Worm (Caenorhabditis elegans) whole organism, L4 larva: ENCODE measurements around the gene acy-1.
"Not testable (repeated sequence)": the region's sequence is repeated elsewhere in the genome, so short reads cannot be mapped to it uniquely, and the experiment has no call there.

Source experiments
- ceh-28 ChIP-seq: fragments of 150-350 bp; optimal IDR thresholded peaks from 2 replicates; lab custom pipeline; 2014; ENCODE audit warnings: missing biosample characterization, missing genetic modification reagents, missing genetic modification characterization
- dmd-9 ChIP-seq: fragments of 200-800 bp; sonication (Bioruptor generic); IDR thresholded peaks from 2 replicates; pipeline ENCODE4 v1.3.6; 2022; ENCODE audit warnings: missing genetic modification reagents, missing genetic modification characterization, missing compliant biosample characterization
- lin-13 ChIP-seq: fragments of 150-350 bp; optimal IDR thresholded peaks from 2 replicates; lab custom pipeline; 2014; ENCODE audit warnings: missing biosample characterization, missing genetic modification reagents, missing genetic modification characterization
- lin-15B ChIP-seq: fragments of 150-350 bp; sonication (generic microtip); optimal IDR thresholded peaks from 3 replicates; lab custom pipeline; 2014; ENCODE audit warnings: missing biosample characterization, missing genetic modification characterization
- mes-2 ChIP-seq: sonication (generic microtip); optimal IDR thresholded peaks from 2 replicates; lab custom pipeline; 2016; ENCODE audit warnings: missing genotype, mild to moderate bottlenecking, missing genetic modification characterization, missing compliant biosample characterization; ENCODE audit not compliant: poor library complexity, severe bottlenecking
- nhr-111 ChIP-seq: fragments of 200-800 bp; sonication (Bioruptor generic); optimal IDR thresholded peaks from 2 replicates; lab custom pipeline; 2018; ENCODE audit warnings: mild to moderate bottlenecking, missing genetic modification characterization, missing compliant biosample characterization
- nhr-237 ChIP-seq: sonication (generic microtip); optimal IDR thresholded peaks from 2 replicates; lab custom pipeline; 2017; ENCODE audit warnings: missing biosample characterization, missing genetic modification characterization
- nhr-28 ChIP-seq: fragments of 150-350 bp; optimal IDR thresholded peaks from 2 replicates; lab custom pipeline; 2014; ENCODE audit warnings: missing biosample characterization, missing genetic modification characterization
- spr-1 ChIP-seq: sonication (generic microtip); optimal IDR thresholded peaks from 2 replicates; lab custom pipeline; 2016; ENCODE audit warnings: mild to moderate bottlenecking, missing genetic modification characterization, missing compliant biosample characterization
- ztf-11 ChIP-seq: fragments of 150-350 bp; optimal IDR thresholded peaks from 2 replicates; lab custom pipeline; 2014; ENCODE audit warnings: missing biosample characterization, missing genetic modification characterization

ce11 chrIII:4752569-4752968 is 30.7 kb downstream of the acy-1 start:
- TF ChIP-seq ceh-28 (tag; lab: Kevin White, UChicago); mes-2 (tag; lab: Kevin White, UChicago); ztf-11 (tag; lab: Kevin White, UChicago); nhr-28 (tag; lab: Kevin White, UChicago); nhr-237 (tag; lab: Kevin White, UChicago); lin-13; dmd-9 (GFP tag; lab: Robert Waterston, UW); nhr-111 (GFP tag; lab: Kevin White, UChicago); spr-1 (tag; lab: Kevin White, UChicago); lin-15B (tag; lab: Kevin White, UChicago): not testable (repeated sequence)
